Worm (Caenorhabditis elegans): ENCODE measurements around the gene D1054.19.

ce11 chrV:10832862-10833261, 37.3 kb downstream of the D1054.19 start:
- TF ChIP-seq lsy-12 (tag; optimal IDR thresholded peaks at IDR 0.05) (no peak), ama-1 (optimal IDR thresholded peaks at IDR 0.05) (no peak), aly-2 (tag; optimal IDR thresholded peaks at IDR 0.05) (no peak), ztf-4 (tag; optimal IDR thresholded peaks at IDR 0.05) (no peak), mml-1 (tag; optimal IDR thresholded peaks at IDR 0.05) (no peak), fkh-10 (GFP tag; optimal IDR thresholded peaks at IDR 0.05) (no peak), unc-39 (tag; optimal IDR thresholded peaks at IDR 0.05) (no peak), snpc-4 (tag; optimal IDR thresholded peaks at IDR 0.05) (no peak), fos-1 (tag; optimal IDR thresholded peaks at IDR 0.05) (no peak), ceh-16 (tag; optimal IDR thresholded peaks at IDR 0.05) (no peak), elt-3 (tag; optimal IDR thresholded peaks at IDR 0.05) (no peak), nhr-237 (tag; optimal IDR thresholded peaks at IDR 0.05) (no peak), nhr-67 (tag; optimal IDR thresholded peaks at IDR 0.05) (no peak), skn-1 (tag; optimal IDR thresholded peaks at IDR 0.05) (no peak)

Measured in whole organism, L3 larva.